Fruit fly (Drosophila melanogaster) whole organism, embryonic: Measurements from ENCODE around the gene axo.

ENCODE experiments used
- CG10209 ChIP-seq: fragments of 200-800 bp; sonication (Bioruptor generic); optimal IDR thresholded peaks from 3 replicates; lab custom pipeline; 2017; ENCODE audit warnings: missing biosample characterization, mild to moderate bottlenecking, missing genetic modification characterization, missing genetic modification reagents
- CG10543 ChIP-seq: fragments of 200-800 bp; sonication (Bioruptor generic); optimal IDR thresholded peaks from 3 replicates; lab custom pipeline; 2017; ENCODE audit warnings: missing biosample characterization, mild to moderate bottlenecking, missing genetic modification characterization, moderate library complexity
- CG10979 ChIP-seq: fragments of 200-800 bp; sonication (Bioruptor generic); optimal IDR thresholded peaks from 2 replicates; lab custom pipeline; 2018; ENCODE audit warnings: missing biosample characterization, mild to moderate bottlenecking, missing genetic modification characterization, moderate library complexity
- CG13424 ChIP-seq: fragments of 200-800 bp; sonication (Bioruptor generic); optimal IDR thresholded peaks from 2 replicates; lab custom pipeline; 2019; ENCODE audit warnings: missing biosample characterization, mild to moderate bottlenecking, missing genetic modification characterization, moderate library complexity
- CG15696 ChIP-seq: fragments of 200-800 bp; sonication (Bioruptor generic); optimal IDR thresholded peaks from 2 replicates; lab custom pipeline; 2019; ENCODE audit warnings: missing biosample characterization, mild to moderate bottlenecking, missing genetic modification characterization, moderate library complexity
- CG1603 ChIP-seq: fragments of 200-800 bp; sonication (Bioruptor generic); optimal IDR thresholded peaks from 2 replicates; lab custom pipeline; 2019; ENCODE audit warnings: missing biosample characterization, mild to moderate bottlenecking, missing genetic modification characterization, moderate library complexity
- CG17359 ChIP-seq: fragments of 200-800 bp; sonication (Bioruptor generic); optimal IDR thresholded peaks from 3 replicates; lab custom pipeline; 2018; ENCODE audit warnings: missing biosample characterization, mild to moderate bottlenecking, missing genetic modification characterization, moderate library complexity
- CG17829 ChIP-seq: fragments of 200-800 bp; optimal IDR thresholded peaks from 2 replicates; lab custom pipeline; 2019; ENCODE audit warnings: missing biosample characterization, mild to moderate bottlenecking, missing genetic modification characterization, moderate library complexity
- CG2202 ChIP-seq: fragments of 200-800 bp; sonication (Bioruptor generic); optimal IDR thresholded peaks from 2 replicates; lab custom pipeline; 2018; ENCODE audit warnings: missing biosample characterization, mild to moderate bottlenecking, missing genetic modification characterization
- CG2712 ChIP-seq: fragments of 200-800 bp; optimal IDR thresholded peaks from 3 replicates; lab custom pipeline; 2019; ENCODE audit warnings: missing biosample characterization, mild to moderate bottlenecking, missing genetic modification characterization, moderate library complexity
- CG33557 ChIP-seq: fragments of 200-800 bp; sonication (Bioruptor generic); optimal IDR thresholded peaks from 2 replicates; lab custom pipeline; 2019; ENCODE audit warnings: missing biosample characterization, mild to moderate bottlenecking, missing genetic modification characterization, moderate library complexity
- CG3995 ChIP-seq: fragments of 200-800 bp; sonication (Bioruptor generic); optimal IDR thresholded peaks from 3 replicates; lab custom pipeline; 2016; ENCODE audit warnings: missing biosample characterization, missing genetic modification characterization
- CG42726 ChIP-seq: fragments of 200-800 bp; sonication (Bioruptor generic); IDR thresholded peaks from 2 replicates; pipeline ENCODE4 v1.3.6; 2022; ENCODE audit warnings: missing biosample characterization, missing genetic modification characterization; ENCODE audit not compliant: partially characterized antibody
- CG6272 ChIP-seq: fragments of 200-800 bp; sonication (Bioruptor generic); IDR thresholded peaks from 2 replicates; pipeline ENCODE4 v1.3.6; 2022; ENCODE audit warnings: missing biosample characterization, missing genetic modification characterization
- CG8388 ChIP-seq: fragments of 200-800 bp; sonication (Bioruptor generic); optimal IDR thresholded peaks from 2 replicates; lab custom pipeline; 2019; ENCODE audit warnings: missing biosample characterization, mild to moderate bottlenecking, missing genetic modification characterization, moderate library complexity
- CG9932 ChIP-seq: fragments of 200-800 bp; sonication (Bioruptor generic); IDR thresholded peaks from 2 replicates; pipeline ENCODE4 v1.3.6; 2022; ENCODE audit warnings: missing biosample characterization, missing genetic modification characterization
- CoRest ChIP-seq: fragments of 200-800 bp; sonication (Bioruptor generic); optimal IDR thresholded peaks from 3 replicates; lab custom pipeline; 2018; ENCODE audit warnings: missing biosample characterization, mild to moderate bottlenecking, missing genetic modification characterization, moderate library complexity
- D19A ChIP-seq: fragments of 200-800 bp; optimal IDR thresholded peaks from 3 replicates; lab custom pipeline; 2019; ENCODE audit warnings: missing biosample characterization, mild to moderate bottlenecking, missing genetic modification characterization, moderate library complexity
- Dll ChIP-seq: fragments of 200-800 bp; sonication (Bioruptor generic); IDR thresholded peaks from 4 replicates; pipeline ENCODE4 v1.3.6; 2022; ENCODE audit warnings: missing biosample characterization, missing genetic modification characterization; ENCODE audit not compliant: partially characterized antibody
- GATAe ChIP-seq: fragments of 200-800 bp; sonication (Bioruptor generic); conservative IDR thresholded peaks from 2 replicates; pipeline ENCODE4 v1.3.6; 2022; ENCODE audit warnings: missing biosample characterization, missing genetic modification characterization
- Hmr ChIP-seq: fragments of 200-800 bp; sonication (Bioruptor generic); optimal IDR thresholded peaks from 3 replicates; lab custom pipeline; 2017; ENCODE audit warnings: mild to moderate bottlenecking, missing biosample characterization, missing genetic modification reagents, missing genetic modification characterization
- Hr51 ChIP-seq, 2 experiments: fragments of 200-800 bp; sonication (Bioruptor generic); optimal IDR thresholded peaks; 2 replicates in 1 of 2; 3 replicates in 1 of 2; lab custom pipeline; 2016 to 2018; ENCODE audit warnings: missing biosample characterization in 2 of 2, missing genetic modification characterization in 2 of 2, mild to moderate bottlenecking in 1 of 2, moderate library complexity in 1 of 2
- Max ChIP-seq: fragments of 200-800 bp; sonication (Bioruptor generic); optimal IDR thresholded peaks from 2 replicates; lab custom pipeline; 2016; ENCODE audit warnings: missing biosample characterization, mild to moderate bottlenecking, missing genetic modification characterization
- Oli ChIP-seq: fragments of 200-800 bp; sonication (Bioruptor generic); optimal IDR thresholded peaks from 2 replicates; lab custom pipeline; 2018; ENCODE audit warnings: missing biosample characterization, mild to moderate bottlenecking, missing genetic modification characterization, moderate library complexity
- Ptx1 ChIP-seq: fragments of 200-800 bp; sonication (Bioruptor generic); IDR thresholded peaks from 2 replicates; pipeline ENCODE4 v1.3.6; 2022; ENCODE audit warnings: missing biosample characterization, missing genetic modification characterization
- Sry-β ChIP-seq: fragments of 200-800 bp; sonication (Bioruptor generic); optimal IDR thresholded peaks from 2 replicates; lab custom pipeline; 2018; ENCODE audit warnings: missing biosample characterization, mild to moderate bottlenecking, missing genetic modification characterization, moderate library complexity
- Sry-δ ChIP-seq: fragments of 200-800 bp; sonication (Bioruptor generic); optimal IDR thresholded peaks from 2 replicates; lab custom pipeline; 2016; ENCODE audit warnings: missing biosample characterization, missing genetic modification characterization
- bab2 ChIP-seq: fragments of 200-800 bp; sonication (Bioruptor generic); optimal IDR thresholded peaks from 2 replicates; lab custom pipeline; 2016; ENCODE audit warnings: missing biosample characterization, missing genetic modification characterization
- cad ChIP-seq: fragments of >200 bp; optimal IDR thresholded peaks from 2 replicates; lab custom pipeline; 2017; ENCODE audit warnings: missing biosample characterization, missing genetic modification characterization
- cas ChIP-seq: fragments of 200-800 bp; sonication (Bioruptor generic); IDR thresholded peaks from 2 replicates; pipeline ENCODE4 v1.3.6; 2022; ENCODE audit warnings: missing biosample characterization, missing genetic modification characterization
- chm ChIP-seq: fragments of 200-800 bp; sonication (Bioruptor generic); IDR thresholded peaks from 2 replicates; pipeline ENCODE4 v1.3.6; 2022; ENCODE audit warnings: missing biosample characterization, missing genetic modification characterization
- disco-r ChIP-seq: fragments of 200-800 bp; sonication (Bioruptor generic); optimal IDR thresholded peaks from 2 replicates; lab custom pipeline; 2016; ENCODE audit warnings: missing biosample characterization, missing genetic modification characterization
- dmrt11E ChIP-seq: fragments of 200-800 bp; sonication (Bioruptor generic); optimal IDR thresholded peaks from 3 replicates; lab custom pipeline; 2018; ENCODE audit warnings: missing biosample characterization, mild to moderate bottlenecking, missing genetic modification characterization, moderate library complexity
- dmrt99B ChIP-seq: fragments of 200-800 bp; sonication (Bioruptor generic); optimal IDR thresholded peaks from 2 replicates; lab custom pipeline; 2018; ENCODE audit warnings: missing biosample characterization, mild to moderate bottlenecking, missing genetic modification characterization, moderate library complexity
- eve ChIP-seq, 2 experiments: fragments of >200 bp; optimal IDR thresholded peaks; 2 replicates each; lab custom pipeline; 2017; ENCODE audit warnings: missing biosample characterization in 2 of 2, missing genetic modification characterization in 2 of 2
- fd96Cb ChIP-seq: fragments of 200-800 bp; sonication (Bioruptor generic); optimal IDR thresholded peaks from 2 replicates; lab custom pipeline; 2018; ENCODE audit warnings: missing biosample characterization, mild to moderate bottlenecking, missing genetic modification characterization, moderate library complexity
- gcm ChIP-seq: fragments of 200-800 bp; sonication (Bioruptor generic); optimal IDR thresholded peaks from 2 replicates; lab custom pipeline; 2019; ENCODE audit warnings: missing biosample characterization, mild to moderate bottlenecking, missing genetic modification characterization, moderate library complexity
- gem ChIP-seq: fragments of 200-800 bp; sonication (Bioruptor generic); optimal IDR thresholded peaks from 2 replicates; lab custom pipeline; 2019; ENCODE audit warnings: missing biosample characterization, mild to moderate bottlenecking, missing genetic modification characterization, moderate library complexity
- grau ChIP-seq: fragments of 200-800 bp; optimal IDR thresholded peaks from 3 replicates; lab custom pipeline; 2019; ENCODE audit warnings: missing biosample characterization, mild to moderate bottlenecking, missing genetic modification characterization, moderate library complexity
- grn ChIP-seq: fragments of 200-800 bp; sonication (Bioruptor generic); optimal IDR thresholded peaks from 3 replicates; lab custom pipeline; 2017; ENCODE audit warnings: missing biosample characterization, missing genetic modification characterization
- lola ChIP-seq, 3 experiments: fragments of >200 bp in 2 of 3; fragments of 200-800 bp in 1 of 3; sonication (Bioruptor generic) in 1 of 3; optimal IDR thresholded peaks; 2 replicates each; lab custom pipeline; 2017 to 2019; ENCODE audit warnings: missing biosample characterization in 3 of 3, missing genetic modification characterization in 3 of 3, mild to moderate bottlenecking in 1 of 3, moderate library complexity in 1 of 3
- prd ChIP-seq, 3 experiments: fragments of >200 bp in 2 of 3; fragments of 200-800 bp in 1 of 3; sonication (Bioruptor generic) in 1 of 3; optimal IDR thresholded peaks in 2 of 3; IDR thresholded peaks in 1 of 3; 2 replicates in 2 of 3; 3 replicates in 1 of 3; pipeline versions ENCODE4 v1.3.6 to Lab custom; 2017 to 2022; ENCODE audit warnings: missing biosample characterization in 1 of 3, missing genetic modification characterization in 1 of 3
- row ChIP-seq: fragments of 200-800 bp; sonication (Bioruptor generic); IDR thresholded peaks from 3 replicates; pipeline ENCODE4 v1.3.6; 2022; ENCODE audit warnings: missing biosample characterization, missing genetic modification characterization
- sens ChIP-seq: fragments of 200-800 bp; sonication (Bioruptor generic); peaks from one replicate; lab custom pipeline; 2016; ENCODE audit warnings: missing biosample characterization, missing genetic modification characterization
- sim ChIP-seq: fragments of 200-800 bp; sonication (Bioruptor generic); IDR thresholded peaks from 2 replicates; pipeline ENCODE4 v1.3.6; 2022; ENCODE audit warnings: missing biosample characterization, missing genetic modification characterization
- slbo ChIP-seq: fragments of 200-800 bp; sonication (Bioruptor generic); IDR thresholded peaks from 2 replicates; pipeline ENCODE4 v1.3.6; 2022; ENCODE audit warnings: missing biosample characterization, missing genetic modification characterization
- zfh1 ChIP-seq: fragments of 200-800 bp; sonication (Bioruptor generic); IDR thresholded peaks from 3 replicates; pipeline ENCODE4 v1.3.6; 2022; ENCODE audit warnings: missing biosample characterization, missing genetic modification characterization

Gene axo

DNA sequence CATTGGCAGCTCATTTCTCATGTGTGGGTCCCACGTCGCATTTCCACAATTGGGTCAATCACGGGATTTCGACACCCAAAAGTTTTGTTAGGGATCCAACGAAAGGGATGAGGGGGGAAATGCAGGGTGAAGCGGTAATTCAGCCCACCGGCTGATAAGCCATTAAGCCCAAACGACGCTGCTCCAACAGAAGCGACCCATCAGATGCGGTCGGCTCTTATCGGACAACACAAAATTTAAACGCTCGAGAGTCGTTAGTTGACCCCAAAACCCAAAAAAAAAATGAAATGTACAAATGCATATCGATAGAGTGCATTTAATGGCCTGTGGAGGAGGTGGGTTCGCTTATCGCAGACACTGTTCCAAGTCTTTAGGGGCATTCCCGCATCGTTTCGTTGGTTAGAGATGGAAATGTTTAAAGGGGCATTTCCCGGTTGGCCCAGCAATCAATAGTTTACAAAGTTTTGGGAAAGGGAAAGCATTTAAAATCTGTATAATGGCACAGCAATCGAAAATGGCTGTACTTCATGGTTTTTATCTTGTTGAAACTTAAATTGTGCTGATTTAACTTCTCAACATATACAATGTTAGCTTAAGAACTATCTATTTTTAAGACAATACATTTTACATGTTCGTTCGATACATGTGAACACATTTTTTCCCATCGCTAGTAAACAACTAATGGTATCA is 80.2 kb downstream of the axo start:
- TF ChIP-seq Dll (peak; percentile 55; the same call in 2 of the 4 replicates), grau (tag; lab: Kevin White, UChicago) (peak; percentile 29), CG15696 (tag; lab: Kevin White, UChicago) (peak; percentile 28), Oli (tag; lab: Kevin White, UChicago) (peak; percentile 21), disco-r (GFP tag; lab: Kevin White, UChicago) (no peak), slbo (GFP tag; lab: Robert Waterston, UW) (no peak), prd (optimal IDR thresholded peaks at IDR 0.05; lab: Kevin White, UChicago) (no peak), prd (GFP tag; IDR thresholded peaks at IDR 0.05; lab: Robert Waterston, UW) (peak; percentile 42; the same call in 1 of the 3 replicates), CG13424 (tag; lab: Kevin White, UChicago) (peak; percentile 48), CG8388 (GFP tag; lab: Kevin White, UChicago) (peak; percentile 4), sens (GFP tag; lab: Kevin White, UChicago) (peak; percentile 84), fd96Cb (tag; lab: Kevin White, UChicago) (peak; percentile 32), lola (GFP tag; optimal IDR thresholded peaks at IDR 0.05; lab: Kevin White, UChicago) (peak in 1 of 3 experiments; percentile 23), CG6272 (GFP tag; lab: Robert Waterston, UW) (no peak), cas (GFP tag; lab: Robert Waterston, UW) (no peak), CG3995 (GFP tag; lab: Kevin White, UChicago) (no peak), grn (peak; percentile 52), CG42726 (GFP tag; lab: Robert Waterston, UW) (no peak), bab2 (GFP tag; lab: Kevin White, UChicago) (peak; percentile 11), Sry-δ (GFP tag; lab: Kevin White, UChicago) (peak; percentile 64), CG10979 (tag; lab: Kevin White, UChicago) (peak; percentile 47), row (GFP tag; lab: Robert Waterston, UW) (peak; percentile 40; the same call in 2 of the 3 replicates), CG17829 (peak; percentile 10), eve (GFP tag; optimal IDR thresholded peaks at IDR 0.05; lab: Kevin White, UChicago) (peak in 1 of 2 experiments; percentile 80), Hmr (GFP tag; lab: Kevin White, UChicago) (no peak), CG1603 (tag; lab: Kevin White, UChicago) (peak; percentile 29), Hr51 (GFP tag; optimal IDR thresholded peaks at IDR 0.05; lab: Kevin White, UChicago) (peak in 1 of 2 experiments; percentile 2), Ptx1 (GFP tag; lab: Robert Waterston, UW) (no peak), chm (no peak), CG10209 (GFP tag; lab: Kevin White, UChicago) (peak; percentile 14), D19A (tag; lab: Kevin White, UChicago) (peak; percentile 33), CG2712 (tag; lab: Kevin White, UChicago) (peak; percentile 47), CG2202 (no peak), gem (tag; lab: Kevin White, UChicago) (peak; percentile 53), CG10543 (GFP tag; lab: Kevin White, UChicago) (peak; percentile 35), sim (GFP tag; lab: Robert Waterston, UW) (no peak), CG9932 (GFP tag; lab: Robert Waterston, UW) (no peak), dmrt11E (peak; percentile 34), GATAe (GFP tag; lab: Robert Waterston, UW) (0 out of 2 replicates have a peak, but pooled peaks have one; percentile 28), CoRest (tag; lab: Kevin White, UChicago) (peak; percentile 14), Max (GFP tag; lab: Kevin White, UChicago) (no peak), Sry-β (GFP tag; lab: Kevin White, UChicago) (no peak), dmrt99B (peak; percentile 41), CG33557 (GFP tag; lab: Kevin White, UChicago) (peak; percentile 30), zfh1 (0 out of 3 replicates have a peak, but pooled peaks have one; percentile 4), gcm (peak; percentile 41), CG17359 (peak; percentile 6), cad (GFP tag; lab: Kevin White, UChicago) (no peak)
